Fruit fly (Drosophila melanogaster) S2 (cell line): ENCODE measurements around the gene CG34353.

Experiments used
- CG8478 ChIP-seq: fragments of >200 bp; optimal IDR thresholded peaks from 2 replicates; lab custom pipeline; 2018
- CTCF ChIP-seq, 2 experiments: fragments of >200 bp; optimal IDR thresholded peaks; 2 replicates each; lab custom pipeline; 2018

The CG34353 gene

dm6 chr3R:27905695-27906094, at the start of gene CG34353:
Gene CG34353, minus strand, starts transcription at chr3R:27905843.
- no peak for TF ChIP-seq CTCF (optimal IDR thresholded peaks at IDR 0.05; lab: Kevin White, UChicago)
- TF ChIP-seq CG8478 (lab: Kevin White, UChicago): no peak

- no peak for TF ChIP-seq CTCF (optimal IDR thresholded peaks at IDR 0.05; lab: Kevin White, UChicago)
- TF ChIP-seq CG8478 (lab: Kevin White, UChicago): no peak
These were observed 48.9 kb upstream of the CG34353 start, which contains the start of gene Nep7 for dm6 chr3R:27954533-27954932. Gene Nep7, plus strand, starts transcription at chr3R:27954917.

- TF ChIP-seq CG8478 (lab: Kevin White, UChicago) (no peak), CTCF (optimal IDR thresholded peaks at IDR 0.05; lab: Kevin White, UChicago) (no peak)
These were observed 48.2 kb upstream of the CG34353 start, which contains the start of gene CG4951 for dm6 chr3R:27953890-27954289. Gene CG4951, minus strand, starts transcription at chr3R:27954112.

DNA sequence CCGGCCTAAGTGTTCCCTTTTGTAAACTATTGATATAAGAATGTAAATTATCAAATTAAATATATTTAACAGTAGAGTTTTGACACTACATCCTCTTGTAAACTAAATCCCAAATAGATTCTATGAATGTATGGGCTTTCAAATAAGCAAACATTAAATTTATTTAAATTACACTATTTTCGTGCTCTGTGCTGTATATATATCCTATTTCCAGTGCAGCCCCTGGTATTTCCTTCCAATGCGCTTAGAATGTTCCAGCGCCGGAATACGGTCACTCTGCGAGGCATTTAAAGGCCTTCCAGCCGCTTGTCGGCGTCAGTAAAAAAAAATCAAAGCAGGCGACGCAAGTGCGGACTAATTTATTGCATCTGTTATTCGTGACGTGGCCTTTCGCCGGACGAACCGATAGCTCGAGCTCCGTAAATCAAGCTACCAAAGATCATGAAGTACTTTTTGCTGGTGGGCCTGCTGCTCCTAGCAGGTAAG, 42.8 kb upstream of the CG34353 start, which contains the start of gene Gp93:
TSS of gene Gp93 (plus strand) at position 291 of the 486 bp plus-strand sequence.
- TF ChIP-seq CTCF (optimal IDR thresholded peaks at IDR 0.05; lab: Kevin White, UChicago) (no peak), CG8478 (lab: Kevin White, UChicago) (no peak)

DNA sequence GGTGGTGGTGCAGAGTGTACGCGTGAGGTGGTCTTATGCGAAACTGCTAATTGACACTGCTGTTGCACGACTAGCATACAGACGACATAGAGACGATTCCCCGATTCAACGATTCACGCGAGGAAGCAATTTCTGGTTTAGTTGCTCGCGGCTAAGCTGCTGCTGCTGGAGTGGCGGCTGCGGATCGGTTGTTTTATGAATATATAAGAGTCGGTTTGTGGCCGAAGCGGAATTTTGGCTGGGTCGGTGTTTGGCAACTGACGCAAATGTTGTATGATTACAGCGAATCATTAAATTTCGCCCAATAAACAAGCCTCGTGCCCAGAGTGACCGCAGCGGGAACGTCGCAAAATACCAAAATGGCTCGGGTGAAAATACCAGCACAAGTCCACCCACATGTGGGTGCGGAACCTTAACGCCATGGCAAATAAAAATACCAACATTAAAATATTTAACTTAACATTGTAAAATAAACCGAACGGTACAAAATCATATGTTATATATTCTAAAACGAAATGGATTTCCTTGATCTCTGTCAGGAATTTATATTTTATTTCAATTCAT, 42.1 kb upstream of the CG34353 start, which contains the start of gene mfrn:
TSS of gene mfrn (minus strand) at position 340 of the 564 bp plus-strand sequence.
- TF ChIP-seq CG8478 (lab: Kevin White, UChicago) (no peak), CTCF (optimal IDR thresholded peaks at IDR 0.05; lab: Kevin White, UChicago) (peak in 1 of 2 experiments; percentile 18)

dm6 chr3R:27946555-27947204, 41.0 kb upstream of the CG34353 start:
- TF ChIP-seq CTCF (optimal IDR thresholded peaks at IDR 0.05; lab: Kevin White, UChicago) (no peak), CG8478 (lab: Kevin White, UChicago) (no peak)

DNA sequence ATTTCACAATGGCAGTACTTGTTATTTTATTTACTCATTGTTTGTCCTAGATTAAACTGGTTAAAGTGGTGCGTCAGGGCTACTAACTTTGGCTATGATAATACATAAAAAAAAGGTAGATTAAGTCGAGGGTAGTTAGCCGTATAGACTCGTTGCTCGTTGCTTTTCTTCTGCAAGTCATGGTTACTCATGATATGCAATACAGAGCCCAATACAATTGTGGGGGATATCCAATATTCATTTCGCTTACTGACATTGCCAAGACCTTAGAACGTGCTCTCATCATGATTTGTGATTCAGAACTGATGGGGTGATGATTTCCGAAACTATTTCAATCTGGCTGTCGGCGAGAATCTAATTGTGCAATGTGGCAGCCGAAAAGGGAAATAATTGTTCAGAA, 39.8 kb upstream of the CG34353 start:
- no peak for TF ChIP-seq CG8478 (lab: Kevin White, UChicago)
- no peak for TF ChIP-seq CTCF (optimal IDR thresholded peaks at IDR 0.05; lab: Kevin White, UChicago)

DNA sequence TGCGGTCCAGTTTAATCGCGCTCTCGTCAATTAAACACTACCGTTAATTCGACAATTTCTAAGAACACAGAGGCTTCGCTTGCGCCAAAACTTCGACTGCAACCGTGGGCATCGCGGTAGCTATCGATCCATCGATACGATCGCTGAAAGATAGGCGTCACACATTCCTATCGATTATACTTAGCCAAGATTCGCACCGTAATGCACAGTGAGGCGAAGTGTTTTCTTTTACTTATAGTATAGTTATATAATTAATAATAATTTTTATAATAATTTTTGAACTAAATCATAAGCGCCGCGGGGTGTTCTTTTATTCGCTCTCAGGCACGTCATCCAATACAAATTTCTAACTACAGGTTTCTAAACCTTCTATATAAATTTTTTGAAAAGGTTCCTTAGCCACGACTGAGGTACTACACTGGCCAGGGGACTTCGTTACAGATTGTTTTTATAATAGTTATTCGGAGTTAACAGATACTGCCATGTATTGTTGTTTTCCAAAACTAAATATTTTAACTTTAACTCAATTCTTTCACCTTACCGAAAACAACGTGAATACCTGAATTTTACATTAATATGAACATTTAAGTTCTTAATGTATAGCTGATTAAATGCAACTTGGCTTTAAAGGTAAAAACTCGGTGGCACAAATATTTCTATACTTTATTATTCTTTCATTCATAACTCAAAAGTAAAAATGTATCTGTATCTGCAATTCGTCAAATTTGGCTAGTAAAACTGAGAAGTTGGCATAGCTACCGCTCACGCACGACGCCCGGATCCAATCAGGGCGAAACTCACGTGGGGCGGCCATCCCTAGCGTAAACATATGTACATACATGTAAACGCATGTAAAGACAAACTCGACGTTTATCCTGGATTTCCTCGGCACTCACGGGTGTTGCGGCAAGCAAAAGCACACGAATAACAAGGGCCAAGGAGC, 32.4 kb upstream of the CG34353 start, which contains the start of the genes NSD and BOD1:
TSS of gene NSD (minus strand) at position 102 of the 943 bp plus-strand sequence.
TSS of gene BOD1 (plus strand) at position 494 of the 943 bp plus-strand sequence.
- TF ChIP-seq CTCF (optimal IDR thresholded peaks at IDR 0.05; lab: Kevin White, UChicago) (no peak), CG8478 (lab: Kevin White, UChicago) (no peak)

- TF ChIP-seq CG8478 (lab: Kevin White, UChicago) (no peak), CTCF (optimal IDR thresholded peaks at IDR 0.05; lab: Kevin White, UChicago) (no peak)
These were observed 25.8 kb upstream of the CG34353 start for dm6 chr3R:27931461-27931860.

DNA sequence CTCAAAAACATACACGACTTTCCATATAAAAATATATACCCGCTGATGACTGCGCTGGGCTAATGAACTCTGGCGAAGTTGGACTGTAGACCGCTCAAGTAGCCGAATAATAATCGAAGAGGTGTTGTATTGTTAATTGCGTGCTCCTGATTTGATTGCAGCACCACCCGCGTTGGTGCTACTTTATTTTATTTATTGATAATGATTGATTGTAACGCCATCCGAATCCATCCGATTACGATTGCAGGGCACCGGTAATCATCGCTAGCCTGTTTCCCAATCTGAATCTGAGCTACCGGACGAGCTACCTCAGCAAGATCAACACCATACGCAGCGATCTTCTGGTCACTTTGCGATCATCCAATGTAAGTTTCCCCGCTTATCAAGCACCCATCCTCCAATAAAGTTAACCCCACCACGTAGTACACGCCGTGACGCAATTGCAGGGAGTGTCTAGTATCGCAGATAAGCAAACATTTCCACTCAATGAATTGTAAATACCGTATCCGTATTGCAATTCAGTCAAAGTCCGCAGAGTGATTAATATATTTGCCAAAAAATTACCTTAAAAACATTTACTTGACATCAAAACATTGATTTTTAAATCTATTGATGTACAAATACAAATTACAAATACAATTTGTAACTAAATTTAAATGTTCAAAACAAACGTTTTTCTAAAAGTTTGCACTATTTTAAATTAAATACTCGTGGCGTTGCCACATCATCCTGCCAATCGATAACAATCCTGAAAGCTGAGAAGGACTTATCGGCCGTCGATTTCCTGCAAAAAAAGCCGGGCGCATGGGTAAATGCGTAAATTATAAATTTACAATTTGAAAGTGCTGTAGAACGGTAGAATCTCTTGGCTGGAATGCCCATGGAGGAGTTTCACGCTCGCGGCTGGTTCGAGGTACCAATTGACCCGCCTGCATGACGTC, 23.6 kb upstream of the CG34353 start:
- no peak for TF ChIP-seq CTCF (optimal IDR thresholded peaks at IDR 0.05; lab: Kevin White, UChicago)
- no peak for TF ChIP-seq CG8478 (lab: Kevin White, UChicago)

DNA sequence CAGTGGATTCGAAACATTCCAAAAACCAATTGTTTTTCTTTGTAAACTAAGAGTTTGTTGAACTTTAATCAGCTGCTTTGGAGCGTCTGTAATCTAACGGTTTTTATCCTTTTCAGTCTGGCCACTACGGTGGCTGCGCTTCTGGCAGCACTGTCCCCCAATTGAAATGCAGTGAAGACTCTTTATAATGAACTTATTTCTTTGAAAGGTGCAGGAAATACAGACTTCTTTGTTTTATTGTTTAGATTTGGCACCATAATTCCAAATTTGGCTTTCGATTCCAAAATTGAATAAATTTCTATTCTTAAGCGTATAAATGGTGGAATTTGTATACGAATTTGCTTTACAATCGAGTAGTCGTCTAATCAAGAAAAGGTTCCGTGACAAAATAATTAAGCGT, 22.5 kb upstream of the CG34353 start, which contains the start of gene nenya:
TSS of gene nenya (minus strand) at position 35 of the 400 bp plus-strand sequence.
- TF ChIP-seq CG8478 (lab: Kevin White, UChicago): no peak
- no peak for TF ChIP-seq CTCF (optimal IDR thresholded peaks at IDR 0.05; lab: Kevin White, UChicago)

DNA sequence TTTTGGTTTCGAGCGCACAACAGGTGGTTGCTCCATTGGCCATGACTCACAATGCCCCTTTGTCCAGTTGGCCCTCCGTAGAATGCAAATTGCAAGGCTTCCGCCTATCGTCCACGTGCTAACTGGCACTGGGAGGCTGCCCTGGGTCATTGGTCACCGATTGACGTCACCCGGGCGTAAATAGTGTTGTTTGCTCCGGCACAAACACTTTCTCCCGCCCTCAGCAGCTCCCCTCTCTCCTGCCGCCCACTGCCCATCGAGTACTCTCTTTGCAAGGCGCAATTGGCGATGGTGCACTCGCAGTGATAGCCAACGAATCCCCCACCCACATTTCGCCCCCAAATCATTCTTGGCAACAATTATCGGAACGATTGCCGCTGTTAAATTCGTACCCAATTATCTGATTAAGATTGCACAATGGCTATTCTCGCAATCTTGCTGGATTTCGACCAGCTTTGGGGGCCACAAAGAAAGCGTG, 21.1 kb upstream of the CG34353 start:
- no peak for TF ChIP-seq CTCF (optimal IDR thresholded peaks at IDR 0.05; lab: Kevin White, UChicago)
- no peak for TF ChIP-seq CG8478 (lab: Kevin White, UChicago)

- TF ChIP-seq CG8478 (lab: Kevin White, UChicago): no peak
These were observed 20.4 kb upstream of the CG34353 start for dm6 chr3R:27925971-27926533.
